Worm (Caenorhabditis elegans) whole organism, late embryonic: ENCODE measurements around the gene F54E4.2.

Experiments
- ahr-1 ChIP-seq: sonication (generic microtip); optimal IDR thresholded peaks from 2 replicates; lab custom pipeline; 2016; ENCODE audit warnings: missing genetic modification characterization, missing compliant biosample characterization
- ets-4 ChIP-seq: sonication (generic microtip); optimal IDR thresholded peaks from 2 replicates; lab custom pipeline; 2016; ENCODE audit warnings: missing genetic modification characterization, missing compliant biosample characterization
- eyg-1 ChIP-seq: sonication (generic microtip); optimal IDR thresholded peaks from 2 replicates; lab custom pipeline; 2016; ENCODE audit warnings: missing genotype, missing genetic modification characterization, missing compliant biosample characterization
- fax-1 ChIP-seq: sonication (generic microtip); optimal IDR thresholded peaks from 2 replicates; lab custom pipeline; 2016; ENCODE audit warnings: missing genotype, missing genetic modification characterization, missing compliant biosample characterization
- fkh-10 ChIP-seq: fragments of 150-350 bp; optimal IDR thresholded peaks from 2 replicates; lab custom pipeline; 2014; ENCODE audit warnings: missing biosample characterization, missing genetic modification reagents, missing genetic modification characterization
- hlh-13 ChIP-seq: fragments of 200-800 bp; sonication (Bioruptor generic); optimal IDR thresholded peaks from 2 replicates; lab custom pipeline; 2018; ENCODE audit warnings: mild to moderate bottlenecking, missing genetic modification characterization, missing compliant biosample characterization
- hlh-6 ChIP-seq: sonication (generic microtip); optimal IDR thresholded peaks from 2 replicates; lab custom pipeline; 2016; ENCODE audit warnings: missing genotype, missing genetic modification characterization, missing compliant biosample characterization
- lin-11 ChIP-seq: fragments of 200-800 bp; sonication (Bioruptor generic); optimal IDR thresholded peaks from 2 replicates; lab custom pipeline; 2018; ENCODE audit warnings: mild to moderate bottlenecking, missing genetic modification characterization, missing compliant biosample characterization
- nfya-1 ChIP-seq: sonication (generic microtip); optimal IDR thresholded peaks from 2 replicates; lab custom pipeline; 2017; ENCODE audit warnings: missing genetic modification characterization, mild to moderate bottlenecking, missing compliant biosample characterization, antibody characterized with exemption, moderate library complexity
- nhr-11 ChIP-seq: fragments of 150-350 bp; optimal IDR thresholded peaks from 2 replicates; lab custom pipeline; 2014; ENCODE audit warnings: missing biosample characterization, missing genetic modification characterization
- pros-1 ChIP-seq: fragments of 150-350 bp; optimal IDR thresholded peaks from 2 replicates; lab custom pipeline; 2014; ENCODE audit warnings: missing biosample characterization, missing genetic modification reagents, missing genetic modification characterization
- sox-4 ChIP-seq: sonication (generic microtip); optimal IDR thresholded peaks from 2 replicates; lab custom pipeline; 2017; ENCODE audit warnings: mild to moderate bottlenecking, missing genetic modification characterization, inconsistent platforms, missing compliant biosample characterization
- syd-9 ChIP-seq: sonication (generic microtip); optimal IDR thresholded peaks from 2 replicates; lab custom pipeline; 2016; ENCODE audit warnings: mild to moderate bottlenecking, missing genetic modification characterization, moderate library complexity, missing compliant biosample characterization

- no peak for TF ChIP-seq fkh-10
- TF ChIP-seq eyg-1 = no peak
- TF ChIP-seq sox-4 (tag; lab: Kevin White, UChicago) = no peak
- no peak for TF ChIP-seq ahr-1 (tag; lab: Kevin White, UChicago)
- TF ChIP-seq lin-11 = no peak
- no peak for TF ChIP-seq syd-9 (tag; lab: Kevin White, UChicago)
- TF ChIP-seq nfya-1 (tag; lab: Kevin White, UChicago) = no peak
- no peak for TF ChIP-seq ets-4 (tag; lab: Kevin White, UChicago)
- no peak for TF ChIP-seq nhr-11 (tag; lab: Kevin White, UChicago)
- TF ChIP-seq hlh-13 (GFP tag; lab: Kevin White, UChicago) = no peak
- TF ChIP-seq fax-1 = no peak
- TF ChIP-seq pros-1 = no peak
- no peak for TF ChIP-seq hlh-6
Measured at ce11 chrX:14633679-14634078, 5.0 kb upstream of the F54E4.2 start.
